Fruit fly (Drosophila melanogaster) ovary, adult (tissue): Measurements from ENCODE around the gene CG32639.

Experiments
- CG17801 ChIP-seq: fragments of 200-800 bp; optimal IDR thresholded peaks from 2 replicates; lab custom pipeline; 2019; ENCODE audit warnings: missing biosample characterization, mild to moderate bottlenecking, missing genetic modification characterization, moderate library complexity; ENCODE audit not compliant: partially characterized antibody

Gene CG32639

dm6 chrX:13238294-13238917 is 2.0 kb upstream of the CG32639 start:
- no peak for TF ChIP-seq CG17801 (GFP tag; lab: Kevin White, UChicago)

- TF ChIP-seq CG17801 (GFP tag; lab: Kevin White, UChicago): peak; percentile 82
Observed at dm6 chrX:13234738-13235470, 1.5 kb downstream of the CG32639 start.

dm6 chrX:13233811-13234737 is 2.3 kb downstream of the CG32639 start:
- peak; percentile 46 for TF ChIP-seq CG17801 (GFP tag; lab: Kevin White, UChicago)

dm6 chrX:13232406-13233195 is 3.8 kb downstream of the CG32639 start:
- no peak for TF ChIP-seq CG17801 (GFP tag; lab: Kevin White, UChicago)

- no peak for TF ChIP-seq CG17801 (GFP tag; lab: Kevin White, UChicago)
Observed at dm6 chrX:13230974-13231373, 5.4 kb downstream of the CG32639 start.

- no peak for TF ChIP-seq CG17801 (GFP tag; lab: Kevin White, UChicago)
Observed at dm6 chrX:13229824-13230223, 6.5 kb downstream of the CG32639 start.

dm6 chrX:13229217-13229616 is 7.1 kb downstream of the CG32639 start:
- TF ChIP-seq CG17801 (GFP tag; lab: Kevin White, UChicago): no peak

dm6 chrX:13228208-13228606 is 8.2 kb downstream of the CG32639 start:
- TF ChIP-seq CG17801 (GFP tag; lab: Kevin White, UChicago): no peak

- TF ChIP-seq CG17801 (GFP tag; lab: Kevin White, UChicago): no peak
Observed at dm6 chrX:13227505-13228207, 8.7 kb downstream of the CG32639 start.

dm6 chrX:13226478-13226877 is 9.9 kb downstream of the CG32639 start:
- TF ChIP-seq CG17801 (GFP tag; lab: Kevin White, UChicago): no peak

- TF ChIP-seq CG17801 (GFP tag; lab: Kevin White, UChicago): no peak
Observed at dm6 chrX:13224846-13225245, 11.5 kb downstream of the CG32639 start.

dm6 chrX:13221835-13222234 is 14.5 kb downstream of the CG32639 start:
- no peak for TF ChIP-seq CG17801 (GFP tag; lab: Kevin White, UChicago)

- TF ChIP-seq CG17801 (GFP tag; lab: Kevin White, UChicago): no peak
Observed at dm6 chrX:13221311-13221710, 15.1 kb downstream of the CG32639 start.

- no peak for TF ChIP-seq CG17801 (GFP tag; lab: Kevin White, UChicago)
Observed at dm6 chrX:13220418-13220817, 15.9 kb downstream of the CG32639 start.
